Fruit fly (Drosophila melanogaster) whole organism, embryonic: ENCODE data around the gene CG7079.

ENCODE experiments used
- Aef1 ChIP-seq: fragments of 200-800 bp; sonication (Bioruptor generic); IDR thresholded peaks from 3 replicates; pipeline ENCODE4 v1.3.6; 2022; ENCODE audit warnings: missing biosample characterization, missing genetic modification characterization
- Awh ChIP-seq: fragments of 200-800 bp; sonication (Bioruptor generic); IDR thresholded peaks from 2 replicates; pipeline ENCODE4, ENCODE4 v1.3.6; 2022; ENCODE audit warnings: missing biosample characterization, missing genetic modification characterization
- Bdp1 ChIP-seq: fragments of 200-800 bp; sonication (Bioruptor generic); optimal IDR thresholded peaks from 3 replicates; lab custom pipeline; 2016; ENCODE audit warnings: missing biosample characterization, missing genetic modification characterization
- CG12659 ChIP-seq: fragments of 200-800 bp; sonication (Bioruptor generic); optimal IDR thresholded peaks from 3 replicates; lab custom pipeline; 2017; ENCODE audit warnings: mild to moderate bottlenecking, missing biosample characterization, missing genetic modification reagents, missing genetic modification characterization
- CG13296 ChIP-seq: fragments of 200-800 bp; sonication (Bioruptor generic); optimal IDR thresholded peaks from 3 replicates; lab custom pipeline; 2018; ENCODE audit warnings: missing biosample characterization, mild to moderate bottlenecking, missing genetic modification characterization
- CG13624 ChIP-seq: fragments of 200-800 bp; sonication (Bioruptor generic); optimal IDR thresholded peaks from 2 replicates; lab custom pipeline; 2016; ENCODE audit warnings: missing biosample characterization, missing genetic modification characterization
- CG14710 ChIP-seq: fragments of 200-800 bp; sonication (Bioruptor generic); optimal IDR thresholded peaks from 3 replicates; lab custom pipeline; 2019; ENCODE audit warnings: missing biosample characterization, mild to moderate bottlenecking, missing genetic modification characterization, moderate library complexity
- CG15011 ChIP-seq: fragments of 200-800 bp; sonication (Bioruptor generic); optimal IDR thresholded peaks from 3 replicates; lab custom pipeline; 2018; ENCODE audit warnings: missing biosample characterization, mild to moderate bottlenecking, missing genetic modification characterization
- CG15601 ChIP-seq: fragments of 200-800 bp; sonication (Bioruptor generic); optimal IDR thresholded peaks from 3 replicates; lab custom pipeline; 2019; ENCODE audit warnings: missing biosample characterization, mild to moderate bottlenecking, missing genetic modification characterization, moderate library complexity
- CG17361 ChIP-seq: fragments of 200-800 bp; sonication (Bioruptor generic); IDR thresholded peaks from 3 replicates; pipeline ENCODE4 v1.3.6; 2022; ENCODE audit warnings: missing biosample characterization, missing genetic modification characterization
- CG3281 ChIP-seq: fragments of 200-800 bp; sonication (Bioruptor generic); optimal IDR thresholded peaks from 3 replicates; lab custom pipeline; 2017; ENCODE audit warnings: missing biosample characterization, mild to moderate bottlenecking, missing genetic modification characterization
- CG5180 ChIP-seq: fragments of 200-800 bp; sonication (Bioruptor generic); optimal IDR thresholded peaks from 3 replicates; lab custom pipeline; 2017; ENCODE audit warnings: missing biosample characterization, missing genetic modification characterization, mild to moderate bottlenecking, moderate library complexity, missing genetic modification reagents
- CG6272 ChIP-seq: fragments of 200-800 bp; sonication (Bioruptor generic); IDR thresholded peaks from 2 replicates; pipeline ENCODE4 v1.3.6; 2022; ENCODE audit warnings: missing biosample characterization, missing genetic modification characterization
- CG9817 ChIP-seq: fragments of 200-800 bp; sonication (Bioruptor generic); optimal IDR thresholded peaks from 2 replicates; lab custom pipeline; 2018; ENCODE audit warnings: missing biosample characterization, mild to moderate bottlenecking, missing genetic modification characterization, moderate library complexity
- Chrac-16 ChIP-seq: fragments of 200-800 bp; sonication (Bioruptor generic); optimal IDR thresholded peaks from 3 replicates; lab custom pipeline; 2016; ENCODE audit warnings: missing biosample characterization, missing genetic modification characterization
- CrebB ChIP-seq: fragments of 200-800 bp; sonication (Bioruptor generic); optimal IDR thresholded peaks from 3 replicates; lab custom pipeline; 2018; ENCODE audit warnings: missing biosample characterization, mild to moderate bottlenecking, missing genetic modification characterization
- Deaf1 ChIP-seq: fragments of 200-800 bp; optimal IDR thresholded peaks from 3 replicates; lab custom pipeline; 2019; ENCODE audit warnings: missing biosample characterization, mild to moderate bottlenecking, missing genetic modification characterization, moderate library complexity
- ERR ChIP-seq: fragments of 200-800 bp; sonication (Bioruptor generic); optimal IDR thresholded peaks from 2 replicates; lab custom pipeline; 2016; ENCODE audit warnings: missing biosample characterization, missing genetic modification characterization
- Fer1 ChIP-seq: fragments of 200-800 bp; sonication (Bioruptor generic); optimal IDR thresholded peaks from 2 replicates; lab custom pipeline; 2017; ENCODE audit warnings: missing biosample characterization, mild to moderate bottlenecking, missing genetic modification characterization
- Hmx ChIP-seq: fragments of 200-800 bp; sonication (Bioruptor generic); optimal IDR thresholded peaks from 2 replicates; lab custom pipeline; 2016; ENCODE audit warnings: missing biosample characterization, missing genetic modification characterization
- MTF-1 ChIP-seq: fragments of 200-800 bp; sonication (Bioruptor generic); optimal IDR thresholded peaks from 2 replicates; lab custom pipeline; 2018; ENCODE audit warnings: missing biosample characterization, mild to moderate bottlenecking, missing genetic modification characterization, borderline replicate concordance
- Ptx1 ChIP-seq: fragments of 200-800 bp; sonication (Bioruptor generic); IDR thresholded peaks from 2 replicates; pipeline ENCODE4 v1.3.6; 2022; ENCODE audit warnings: missing biosample characterization, missing genetic modification characterization
- Ravus ChIP-seq: fragments of 200-800 bp; sonication (Bioruptor generic); IDR thresholded peaks from 2 replicates; pipeline ENCODE4 v1.3.6; 2022; ENCODE audit warnings: missing biosample characterization, missing genetic modification characterization
- Sin3A ChIP-seq: fragments of >200 bp; optimal IDR thresholded peaks from 2 replicates; lab custom pipeline; 2018
- Spps ChIP-seq: fragments of 200-800 bp; sonication (Bioruptor generic); optimal IDR thresholded peaks from 2 replicates; lab custom pipeline; 2018; ENCODE audit warnings: missing biosample characterization, mild to moderate bottlenecking, missing genetic modification characterization
- Ssrp ChIP-seq: fragments of 200-800 bp; sonication (Bioruptor generic); optimal IDR thresholded peaks from 2 replicates; lab custom pipeline; 2018; ENCODE audit warnings: missing biosample characterization, mild to moderate bottlenecking, missing genetic modification characterization, moderate library complexity
- Stat92E ChIP-seq, 3 experiments: fragments of >200 bp in 2 of 3; fragments of 200-800 bp in 1 of 3; sonication (Bioruptor generic) in 1 of 3; optimal IDR thresholded peaks; 2 replicates each; lab custom pipeline; 2017 to 2019; ENCODE audit warnings: missing biosample characterization in 3 of 3, missing genetic modification characterization in 3 of 3, mild to moderate bottlenecking in 1 of 3, moderate library complexity in 1 of 3
- Trl ChIP-seq, 3 experiments: fragments of >200 bp in 2 of 3; fragments of 200-800 bp in 1 of 3; sonication (Bioruptor generic) in 1 of 3; optimal IDR thresholded peaks; 2 replicates in 1 of 3; 3 replicates in 2 of 3; lab custom pipeline; 2016 to 2017; ENCODE audit warnings: missing biosample characterization in 1 of 3, missing genetic modification characterization in 1 of 3
- abd-A ChIP-seq: fragments of 200-800 bp; sonication (Bioruptor generic); optimal IDR thresholded peaks from 3 replicates; lab custom pipeline; 2019; ENCODE audit warnings: missing biosample characterization, mild to moderate bottlenecking, missing genetic modification characterization, moderate library complexity
- ash1 ChIP-seq: fragments of 200-800 bp; sonication (Bioruptor generic); optimal IDR thresholded peaks from 2 replicates; lab custom pipeline; 2018; ENCODE audit warnings: missing biosample characterization, mild to moderate bottlenecking, missing genetic modification characterization
- cad ChIP-seq: fragments of >200 bp; optimal IDR thresholded peaks from 2 replicates; lab custom pipeline; 2017; ENCODE audit warnings: missing biosample characterization, missing genetic modification characterization
- chinmo ChIP-seq: fragments of 200-800 bp; sonication (Bioruptor generic); IDR thresholded peaks from 4 replicates; pipeline ENCODE4 v1.3.6; 2022; ENCODE audit warnings: missing biosample characterization, missing genetic modification characterization; ENCODE audit not compliant: partially characterized antibody
- chn ChIP-seq: fragments of 200-800 bp; sonication (Bioruptor generic); optimal IDR thresholded peaks from 2 replicates; lab custom pipeline; 2016; ENCODE audit warnings: missing biosample characterization, missing genetic modification characterization
- croc ChIP-seq: fragments of 200-800 bp; sonication (Bioruptor generic); conservative IDR thresholded peaks from 3 replicates; pipeline ENCODE4 v1.3.6; 2022; ENCODE audit warnings: missing biosample characterization, missing genetic modification characterization
- dmrt99B ChIP-seq: fragments of 200-800 bp; sonication (Bioruptor generic); optimal IDR thresholded peaks from 2 replicates; lab custom pipeline; 2018; ENCODE audit warnings: missing biosample characterization, mild to moderate bottlenecking, missing genetic modification characterization, moderate library complexity
- fru ChIP-seq: fragments of >200 bp; optimal IDR thresholded peaks from 2 replicates; lab custom pipeline; 2017
- ham ChIP-seq: fragments of 200-800 bp; sonication (Bioruptor generic); IDR thresholded peaks from 2 replicates; pipeline ENCODE4 v1.3.6; 2022; ENCODE audit warnings: missing biosample characterization, missing genetic modification characterization
- hth ChIP-seq: fragments of >200 bp; optimal IDR thresholded peaks from 2 replicates; lab custom pipeline; 2017; ENCODE audit warnings: inconsistent platforms
- mirr ChIP-seq: fragments of 200-800 bp; sonication (Bioruptor generic); optimal IDR thresholded peaks from 3 replicates; lab custom pipeline; 2018; ENCODE audit warnings: missing biosample characterization, mild to moderate bottlenecking, missing genetic modification characterization
- nom ChIP-seq: fragments of 200-800 bp; sonication (Bioruptor generic); optimal IDR thresholded peaks from 2 replicates; lab custom pipeline; 2017; ENCODE audit warnings: missing biosample characterization, missing genetic modification characterization, mild to moderate bottlenecking, moderate library complexity, missing genetic modification reagents
- phol ChIP-seq: fragments of 200-800 bp; sonication (Bioruptor generic); optimal IDR thresholded peaks from 3 replicates; lab custom pipeline; 2018; ENCODE audit warnings: missing biosample characterization, mild to moderate bottlenecking, missing genetic modification characterization, moderate library complexity
- repo ChIP-seq: fragments of 200-800 bp; sonication (Bioruptor generic); optimal IDR thresholded peaks from 2 replicates; lab custom pipeline; 2016; ENCODE audit warnings: missing biosample characterization, missing genetic modification characterization
- row ChIP-seq: fragments of 200-800 bp; sonication (Bioruptor generic); IDR thresholded peaks from 3 replicates; pipeline ENCODE4 v1.3.6; 2022; ENCODE audit warnings: missing biosample characterization, missing genetic modification characterization
- schlank ChIP-seq: fragments of 200-800 bp; sonication (Bioruptor generic); optimal IDR thresholded peaks from 2 replicates; lab custom pipeline; 2018; ENCODE audit warnings: missing biosample characterization, mild to moderate bottlenecking, missing genetic modification characterization
- sna ChIP-seq: fragments of 200-800 bp; sonication (Bioruptor generic); IDR thresholded peaks from 2 replicates; pipeline ENCODE4 v1.3.6; 2022; ENCODE audit warnings: missing biosample characterization, missing genetic modification characterization; ENCODE audit not compliant: partially characterized antibody
- tna ChIP-seq: fragments of 200-800 bp; sonication (Bioruptor generic); IDR thresholded peaks from 2 replicates; pipeline ENCODE4 v1.3.6; 2022; ENCODE audit warnings: missing biosample characterization, missing genetic modification characterization; ENCODE audit not compliant: partially characterized antibody
- vnd ChIP-seq: fragments of 200-800 bp; sonication (Bioruptor generic); IDR thresholded peaks from 3 replicates; pipeline ENCODE4 v1.3.6; 2022; ENCODE audit warnings: missing biosample characterization, missing genetic modification characterization; ENCODE audit not compliant: partially characterized antibody
- vvl ChIP-seq: fragments of 200-800 bp; sonication (Bioruptor generic); IDR thresholded peaks from 2 replicates; pipeline ENCODE4 v1.3.6; 2022; ENCODE audit warnings: missing biosample characterization, missing genetic modification characterization
- z ChIP-seq: fragments of 200-800 bp; sonication (Bioruptor generic); IDR thresholded peaks from 3 replicates; pipeline ENCODE4 v1.3.6; 2022; ENCODE audit warnings: missing biosample characterization, missing genetic modification characterization

Gene CG7079

dm6 chr3R:21017464-21018080, 31.1 kb downstream of the CG7079 start, which contains the start of gene Rlip (continued):
- TF ChIP-seq MTF-1 (no peak), CrebB (tag; lab: Kevin White, UChicago) (no peak), abd-A (no peak), Chrac-16 (GFP tag; lab: Kevin White, UChicago) (peak; percentile 39), Sin3A (lab: Kevin White, UChicago) (peak; percentile 18), vvl (GFP tag; lab: Robert Waterston, UW) (peak; percentile 68), Fer1 (GFP tag; lab: Kevin White, UChicago) (peak; percentile 50), Hmx (GFP tag; lab: Kevin White, UChicago) (no peak), chinmo (0 out of 4 replicates have a peak, but pooled peaks have one; percentile 60), Ssrp (tag; lab: Kevin White, UChicago) (no peak), CG13296 (GFP tag; lab: Kevin White, UChicago) (peak; percentile 15), Trl (optimal IDR thresholded peaks at IDR 0.05; lab: Kevin White, UChicago) (no peak), Trl (GFP tag; optimal IDR thresholded peaks at IDR 0.05; lab: Kevin White, UChicago) (peak; percentile 75), ham (GFP tag; lab: Robert Waterston, UW) (no peak), ERR (GFP tag; lab: Kevin White, UChicago) (peak; percentile 3), Spps (tag; lab: Kevin White, UChicago) (no peak), Bdp1 (GFP tag; lab: Kevin White, UChicago) (peak; percentile 7), CG12659 (GFP tag; lab: Kevin White, UChicago) (peak; percentile 55), mirr (GFP tag; lab: Kevin White, UChicago) (peak; percentile 4), Ravus (GFP tag; lab: Robert Waterston, UW) (no peak), Ptx1 (GFP tag; lab: Robert Waterston, UW) (peak; percentile 34; the same call in 1 of the 2 replicates), vnd (GFP tag; lab: Robert Waterston, UW) (no peak), phol (tag; lab: Kevin White, UChicago) (no peak), CG14710 (tag; lab: Kevin White, UChicago) (peak; percentile 57), CG9817 (tag; lab: Kevin White, UChicago) (peak; percentile 47), croc (0 out of 3 replicates have a peak, but pooled peaks have one; percentile 14), CG6272 (no peak; the same call in 1 of the 2 replicates), chn (peak; percentile 22), ash1 (GFP tag; lab: Kevin White, UChicago) (peak; percentile 12), fru (lab: Kevin White, UChicago) (no peak), Awh (GFP tag; lab: Robert Waterston, UW) (no peak), cad (no peak), CG15601 (tag; lab: Kevin White, UChicago) (no peak), Deaf1 (tag; lab: Kevin White, UChicago) (no peak), tna (GFP tag; lab: Robert Waterston, UW) (peak; percentile 45; the same call in 1 of the 2 replicates), CG15011 (no peak), hth (lab: Kevin White, UChicago) (no peak), Aef1 (GFP tag; lab: Robert Waterston, UW) (peak; percentile 38), z (GFP tag; lab: Robert Waterston, UW) (no peak), Stat92E (GFP tag; optimal IDR thresholded peaks at IDR 0.05; lab: Kevin White, UChicago) (no peak), sna (GFP tag; lab: Robert Waterston, UW) (peak; percentile 38; the same call in 1 of the 2 replicates), CG3281 (GFP tag; lab: Kevin White, UChicago) (peak; percentile 19), repo (GFP tag; lab: Kevin White, UChicago) (peak; percentile 48), CG17361 (GFP tag; lab: Robert Waterston, UW) (peak; percentile 43; the same call in 1 of the 3 replicates), CG5180 (GFP tag; lab: Kevin White, UChicago) (no peak), row (GFP tag; lab: Robert Waterston, UW) (no peak), nom (GFP tag; lab: Kevin White, UChicago) (no peak), dmrt99B (tag; lab: Kevin White, UChicago) (peak; percentile 12), CG13624 (GFP tag; lab: Kevin White, UChicago) (peak; percentile 72), schlank (tag; lab: Kevin White, UChicago) (no peak)
